Fruit fly (Drosophila melanogaster) whole organism, embryonic: ENCODE measurements around the gene Cpr30B.

ENCODE experiments used
- Abd-B ChIP-seq: fragments of 200-800 bp; sonication (Bioruptor generic); optimal IDR thresholded peaks from 2 replicates; lab custom pipeline; 2018; ENCODE audit warnings: missing biosample characterization, mild to moderate bottlenecking, missing genetic modification characterization, moderate library complexity
- C15 ChIP-seq: fragments of 200-800 bp; sonication (Bioruptor generic); IDR thresholded peaks from 3 replicates; pipeline ENCODE4 v1.3.6; 2022; ENCODE audit warnings: missing biosample characterization, missing genetic modification characterization
- CG1024 ChIP-seq: fragments of 200-800 bp; sonication (Bioruptor generic); IDR thresholded peaks from 2 replicates; pipeline ENCODE4 v1.3.6; 2022; ENCODE audit warnings: missing biosample characterization, missing genetic modification characterization
- CG10267 ChIP-seq: fragments of 200-800 bp; sonication (Bioruptor generic); optimal IDR thresholded peaks from 2 replicates; lab custom pipeline; 2018; ENCODE audit warnings: missing biosample characterization, mild to moderate bottlenecking, missing genetic modification characterization, moderate library complexity
- CG10321 ChIP-seq: fragments of 200-800 bp; sonication (Bioruptor generic); IDR thresholded peaks from 2 replicates; pipeline ENCODE4 v1.3.6; 2022; ENCODE audit warnings: missing biosample characterization, missing genetic modification characterization
- CG10565 ChIP-seq: fragments of 200-800 bp; sonication (Bioruptor generic); optimal IDR thresholded peaks from 3 replicates; lab custom pipeline; 2016; ENCODE audit warnings: missing biosample characterization, mild to moderate bottlenecking, missing genetic modification characterization
- CG11696 ChIP-seq: fragments of 200-800 bp; sonication (Bioruptor generic); IDR thresholded peaks from 2 replicates; pipeline ENCODE4 v1.3.6; 2022; ENCODE audit warnings: missing biosample characterization, missing genetic modification characterization
- CG14014 ChIP-seq: fragments of 200-800 bp; sonication (Bioruptor generic); IDR thresholded peaks from 2 replicates; pipeline ENCODE4 v1.3.6; 2022; ENCODE audit warnings: missing biosample characterization, missing genetic modification characterization
- CG15601 ChIP-seq: fragments of 200-800 bp; sonication (Bioruptor generic); optimal IDR thresholded peaks from 3 replicates; lab custom pipeline; 2019; ENCODE audit warnings: missing biosample characterization, mild to moderate bottlenecking, missing genetic modification characterization, moderate library complexity
- CG1603 ChIP-seq: fragments of 200-800 bp; sonication (Bioruptor generic); optimal IDR thresholded peaks from 2 replicates; lab custom pipeline; 2019; ENCODE audit warnings: missing biosample characterization, mild to moderate bottlenecking, missing genetic modification characterization, moderate library complexity
- CG18011 ChIP-seq: fragments of 200-800 bp; sonication (Bioruptor generic); optimal IDR thresholded peaks from 2 replicates; lab custom pipeline; 2017; ENCODE audit warnings: missing biosample characterization, missing genetic modification characterization, mild to moderate bottlenecking, moderate library complexity, missing genotype
- CG32767 ChIP-seq: fragments of 200-800 bp; sonication (Bioruptor generic); IDR thresholded peaks from 2 replicates; pipeline ENCODE4 v1.3.6; 2022; ENCODE audit warnings: missing biosample characterization, missing genetic modification characterization
- CG4707 ChIP-seq: fragments of 200-800 bp; sonication (Bioruptor generic); optimal IDR thresholded peaks from 2 replicates; lab custom pipeline; 2018; ENCODE audit warnings: missing biosample characterization, mild to moderate bottlenecking, missing genetic modification characterization, moderate library complexity
- CG5245 ChIP-seq: fragments of 200-800 bp; sonication (Bioruptor generic); optimal IDR thresholded peaks from 3 replicates; lab custom pipeline; 2016; ENCODE audit warnings: missing biosample characterization, missing genetic modification characterization
- CG6689 ChIP-seq: fragments of 200-800 bp; sonication (Bioruptor generic); IDR thresholded peaks from 2 replicates; pipeline ENCODE4 v1.3.6; 2022; ENCODE audit warnings: missing biosample characterization, missing genetic modification characterization
- CG7928 ChIP-seq: fragments of 200-800 bp; sonication (Bioruptor generic); optimal IDR thresholded peaks from 2 replicates; lab custom pipeline; 2017; ENCODE audit warnings: missing biosample characterization, mild to moderate bottlenecking, missing genetic modification characterization
- CG8290 ChIP-seq, 3 experiments: fragments of 200-800 bp; sonication (Bioruptor generic); optimal IDR thresholded peaks; 2 replicates each; lab custom pipeline; 2016 to 2019; ENCODE audit warnings: missing biosample characterization in 3 of 3, missing genetic modification characterization in 3 of 3, mild to moderate bottlenecking in 2 of 3, moderate library complexity in 1 of 3
- CG9876 ChIP-seq: fragments of 200-800 bp; sonication (Bioruptor generic); optimal IDR thresholded peaks from 2 replicates; lab custom pipeline; 2016; ENCODE audit warnings: missing biosample characterization, missing genetic modification characterization
- Camta ChIP-seq: fragments of 200-800 bp; sonication (Bioruptor generic); optimal IDR thresholded peaks from 2 replicates; lab custom pipeline; 2016; ENCODE audit warnings: missing biosample characterization, missing genetic modification characterization
- D ChIP-seq, 2 experiments: fragments of 200-800 bp in 1 of 2; fragments of >200 bp in 1 of 2; sonication (Bioruptor generic) in 1 of 2; optimal IDR thresholded peaks; 2 replicates in 1 of 2; 3 replicates in 1 of 2; lab custom pipeline; 2017; ENCODE audit warnings: mild to moderate bottlenecking in 1 of 2, missing biosample characterization in 1 of 2, missing genetic modification characterization in 1 of 2, missing genetic modification reagents in 1 of 2
- Dip2 ChIP-seq: fragments of 200-800 bp; sonication (Bioruptor generic); IDR thresholded peaks from 2 replicates; pipeline ENCODE4 v1.3.6; 2022; ENCODE audit warnings: missing biosample characterization, missing genetic modification characterization
- Ets65A ChIP-seq: fragments of 200-800 bp; sonication (Bioruptor generic); peaks from one replicate; lab custom pipeline; 2016; ENCODE audit warnings: missing biosample characterization, missing genetic modification characterization
- HLHmδ ChIP-seq: fragments of 200-800 bp; sonication (Bioruptor generic); optimal IDR thresholded peaks from 2 replicates; lab custom pipeline; 2018; ENCODE audit warnings: missing biosample characterization, mild to moderate bottlenecking, missing genetic modification characterization, moderate library complexity
- Hr51 ChIP-seq, 2 experiments: fragments of 200-800 bp; sonication (Bioruptor generic); optimal IDR thresholded peaks; 2 replicates in 1 of 2; 3 replicates in 1 of 2; lab custom pipeline; 2016 to 2018; ENCODE audit warnings: missing biosample characterization in 2 of 2, missing genetic modification characterization in 2 of 2, mild to moderate bottlenecking in 1 of 2, moderate library complexity in 1 of 2
- Hsf ChIP-seq: fragments of 200-800 bp; sonication (Bioruptor generic); optimal IDR thresholded peaks from 3 replicates; lab custom pipeline; 2016; ENCODE audit warnings: missing biosample characterization, missing genetic modification characterization
- Mes4 ChIP-seq: fragments of 200-800 bp; sonication (Bioruptor generic); optimal IDR thresholded peaks from 2 replicates; lab custom pipeline; 2016; ENCODE audit warnings: missing biosample characterization, missing genetic modification characterization
- Usf ChIP-seq: fragments of 200-800 bp; sonication (Bioruptor generic); optimal IDR thresholded peaks from 2 replicates; lab custom pipeline; 2017; ENCODE audit warnings: missing genotype, missing biosample characterization, missing genetic modification characterization
- ac ChIP-seq: fragments of 200-800 bp; sonication (Bioruptor generic); optimal IDR thresholded peaks from 3 replicates; lab custom pipeline; 2017; ENCODE audit warnings: missing biosample characterization, mild to moderate bottlenecking, missing genetic modification characterization
- bbx ChIP-seq: fragments of 200-800 bp; sonication (Bioruptor generic); IDR thresholded peaks from 2 replicates; pipeline ENCODE4 v1.3.6; 2022; ENCODE audit warnings: missing biosample characterization, missing genetic modification characterization; ENCODE audit not compliant: partially characterized antibody
- bowl ChIP-seq: fragments of 200-800 bp; sonication (Bioruptor generic); IDR thresholded peaks from 2 replicates; pipeline ENCODE4 v1.3.6; 2022; ENCODE audit warnings: missing biosample characterization, missing genetic modification characterization
- btn ChIP-seq: fragments of 200-800 bp; sonication (Bioruptor generic); optimal IDR thresholded peaks from 2 replicates; lab custom pipeline; 2016; ENCODE audit warnings: missing biosample characterization, missing genetic modification characterization
- cad ChIP-seq: fragments of >200 bp; optimal IDR thresholded peaks from 2 replicates; lab custom pipeline; 2017; ENCODE audit warnings: missing biosample characterization, missing genetic modification characterization
- caup ChIP-seq: fragments of 200-800 bp; sonication (Bioruptor generic); optimal IDR thresholded peaks from 3 replicates; lab custom pipeline; 2017; ENCODE audit warnings: missing biosample characterization, mild to moderate bottlenecking, missing genetic modification characterization, moderate library complexity; ENCODE audit not compliant: severe bottlenecking
- crol ChIP-seq: fragments of 200-800 bp; sonication (Bioruptor generic); IDR thresholded peaks from 2 replicates; pipeline ENCODE4 v1.3.6; 2022; ENCODE audit warnings: missing biosample characterization, missing genetic modification characterization
- eve ChIP-seq, 2 experiments: fragments of >200 bp; optimal IDR thresholded peaks; 2 replicates each; lab custom pipeline; 2017; ENCODE audit warnings: missing biosample characterization in 2 of 2, missing genetic modification characterization in 2 of 2
- exex ChIP-seq: fragments of 200-800 bp; sonication (Bioruptor generic); optimal IDR thresholded peaks from 4 replicates; lab custom pipeline; 2018; ENCODE audit warnings: missing biosample characterization, mild to moderate bottlenecking, missing genetic modification characterization, moderate library complexity
- h ChIP-seq: fragments of >200 bp; optimal IDR thresholded peaks from 2 replicates; lab custom pipeline; 2017
- ken ChIP-seq: fragments of 200-800 bp; sonication (Bioruptor generic); IDR thresholded peaks from 3 replicates; pipeline ENCODE4 v1.3.6; 2022; ENCODE audit warnings: missing biosample characterization, missing genetic modification characterization
- lmd ChIP-seq: fragments of 200-800 bp; sonication (Bioruptor generic); IDR thresholded peaks from 2 replicates; pipeline ENCODE4 v1.3.6; 2022; ENCODE audit warnings: missing biosample characterization, missing genetic modification characterization
- maf-S ChIP-seq: fragments of 200-800 bp; sonication (Bioruptor generic); optimal IDR thresholded peaks from 2 replicates; lab custom pipeline; 2016; ENCODE audit warnings: missing biosample characterization, missing genetic modification characterization
- ranshi ChIP-seq: fragments of 200-800 bp; sonication (Bioruptor generic); IDR thresholded peaks from 2 replicates; pipeline ENCODE4 v1.3.6; 2022; ENCODE audit warnings: missing biosample characterization, missing genetic modification characterization
- ro ChIP-seq: fragments of 200-800 bp; sonication (Bioruptor generic); IDR thresholded peaks from 2 replicates; pipeline ENCODE4 v1.3.6; 2022; ENCODE audit warnings: missing biosample characterization, missing genetic modification characterization
- salm ChIP-seq: fragments of 200-800 bp; sonication (Bioruptor generic); optimal IDR thresholded peaks from 2 replicates; lab custom pipeline; 2018; ENCODE audit warnings: missing biosample characterization, mild to moderate bottlenecking, missing genetic modification characterization
- scrt ChIP-seq: fragments of 200-800 bp; sonication (Bioruptor generic); optimal IDR thresholded peaks from 2 replicates; lab custom pipeline; 2018; ENCODE audit warnings: missing biosample characterization, mild to moderate bottlenecking, missing genetic modification characterization, moderate library complexity
- sisA ChIP-seq: fragments of 200-800 bp; sonication (Bioruptor generic); IDR thresholded peaks from 2 replicates; pipeline ENCODE4 v1.3.6; 2022; ENCODE audit warnings: missing biosample characterization, missing genetic modification characterization
- slbo ChIP-seq: fragments of 200-800 bp; sonication (Bioruptor generic); IDR thresholded peaks from 2 replicates; pipeline ENCODE4 v1.3.6; 2022; ENCODE audit warnings: missing biosample characterization, missing genetic modification characterization
- tna ChIP-seq: fragments of 200-800 bp; sonication (Bioruptor generic); IDR thresholded peaks from 2 replicates; pipeline ENCODE4 v1.3.6; 2022; ENCODE audit warnings: missing biosample characterization, missing genetic modification characterization; ENCODE audit not compliant: partially characterized antibody
- twi ChIP-seq: fragments of 200-800 bp; optimal IDR thresholded peaks from 2 replicates; lab custom pipeline; 2019; ENCODE audit warnings: missing biosample characterization, mild to moderate bottlenecking, missing genetic modification characterization, moderate library complexity
- wdn ChIP-seq: fragments of 200-800 bp; sonication (Bioruptor generic); IDR thresholded peaks from 2 replicates; pipeline ENCODE4 v1.3.6; 2022; ENCODE audit warnings: missing biosample characterization, missing genetic modification characterization
- zfh2 ChIP-seq: fragments of 200-800 bp; sonication (Bioruptor generic); optimal IDR thresholded peaks from 2 replicates; lab custom pipeline; 2016; ENCODE audit warnings: missing biosample characterization, missing genetic modification characterization

Cpr30B gene

dm6 chr2L:9576269-9576933, 33.7 kb downstream of the Cpr30B start, which contains the start of gene Mtpalpha (continued):
- no peak for TF ChIP-seq Usf (GFP tag; lab: Kevin White, UChicago)
- TF ChIP-seq maf-S (GFP tag; lab: Kevin White, UChicago), result no peak
- no peak for TF ChIP-seq ranshi (GFP tag; lab: Robert Waterston, UW)
- TF ChIP-seq bbx, result peak; percentile 12; the same call in 1 of the 2 replicates
- TF ChIP-seq wdn (GFP tag; lab: Robert Waterston, UW), result no peak
- TF ChIP-seq caup (GFP tag; lab: Kevin White, UChicago), result peak; percentile 26
- TF ChIP-seq CG1024 (GFP tag; lab: Robert Waterston, UW), result no peak
- TF ChIP-seq C15 (GFP tag; lab: Robert Waterston, UW), result no peak; the same call in 2 of the 3 replicates
- peak; percentile 41 for TF ChIP-seq sisA (GFP tag; lab: Robert Waterston, UW)
- TF ChIP-seq CG32767 (GFP tag; lab: Robert Waterston, UW), result no peak
- peak; percentile 96 for TF ChIP-seq CG8290 (GFP tag; optimal IDR thresholded peaks at IDR 0.05; lab: Kevin White, UChicago)
- no peak for TF ChIP-seq CG8290 (tag; optimal IDR thresholded peaks at IDR 0.05; lab: Kevin White, UChicago)
- TF ChIP-seq Dip2, result peak; percentile 98
- no peak; the same call in 1 of the 2 replicates for TF ChIP-seq bowl
- TF ChIP-seq btn (GFP tag; lab: Kevin White, UChicago), result no peak
- peak; percentile 9 for TF ChIP-seq zfh2 (GFP tag; lab: Kevin White, UChicago)
- TF ChIP-seq ro (GFP tag; lab: Robert Waterston, UW), result no peak
- no peak for TF ChIP-seq CG6689 (GFP tag; lab: Robert Waterston, UW)
- TF ChIP-seq salm (tag; lab: Kevin White, UChicago), result peak; percentile 6
- no peak for TF ChIP-seq CG7928 (GFP tag; lab: Kevin White, UChicago)
- peak; percentile 99 for TF ChIP-seq scrt (GFP tag; lab: Kevin White, UChicago)
- no peak for TF ChIP-seq Mes4 (GFP tag; lab: Kevin White, UChicago)
- peak; percentile 39 for TF ChIP-seq CG15601
- no peak for TF ChIP-seq CG10565 (GFP tag; lab: Kevin White, UChicago)
- TF ChIP-seq h (lab: Kevin White, UChicago), result no peak
- peak; percentile 52; the same call in 2 of the 3 replicates for TF ChIP-seq ken (GFP tag; lab: Robert Waterston, UW)
- peak; percentile 42 for TF ChIP-seq Hsf (GFP tag; lab: Kevin White, UChicago)
- TF ChIP-seq slbo (GFP tag; lab: Robert Waterston, UW), result peak; percentile 63; the same call in 1 of the 2 replicates
- TF ChIP-seq ac, result no peak
- TF ChIP-seq CG10321 (GFP tag; lab: Robert Waterston, UW), result no peak
- TF ChIP-seq CG9876, result peak; percentile 42
- TF ChIP-seq cad (GFP tag; lab: Kevin White, UChicago), result no peak
- TF ChIP-seq twi (tag; lab: Kevin White, UChicago), result no peak
- TF ChIP-seq exex, result no peak
- TF ChIP-seq CG18011 (GFP tag; lab: Kevin White, UChicago), result no peak
- TF ChIP-seq HLHmδ (GFP tag; lab: Kevin White, UChicago), result no peak
- peak; percentile 50 for TF ChIP-seq CG5245
- TF ChIP-seq Ets65A (GFP tag; lab: Kevin White, UChicago), result peak; percentile 58
- peak; percentile 12 for TF ChIP-seq CG4707 (GFP tag; lab: Kevin White, UChicago)
- TF ChIP-seq CG1603 (tag; lab: Kevin White, UChicago), result no peak
- TF ChIP-seq CG11696 (GFP tag; lab: Robert Waterston, UW), result no peak
- TF ChIP-seq CG10267 (tag; lab: Kevin White, UChicago), result peak; percentile 67
- TF ChIP-seq crol (GFP tag; lab: Robert Waterston, UW), result no peak
- TF ChIP-seq lmd (GFP tag; lab: Robert Waterston, UW), result peak; percentile 33; the same call in 1 of the 2 replicates
- TF ChIP-seq eve (GFP tag; optimal IDR thresholded peaks at IDR 0.05; lab: Kevin White, UChicago), result no peak
- TF ChIP-seq Hr51 (GFP tag; optimal IDR thresholded peaks at IDR 0.05; lab: Kevin White, UChicago), result no peak
- TF ChIP-seq Abd-B (GFP tag; lab: Kevin White, UChicago), result no peak
- TF ChIP-seq D (optimal IDR thresholded peaks at IDR 0.05; lab: Kevin White, UChicago), result no peak
- TF ChIP-seq D (GFP tag; optimal IDR thresholded peaks at IDR 0.05; lab: Kevin White, UChicago), result no peak
- no peak; the same call in 1 of the 2 replicates for TF ChIP-seq tna (GFP tag; lab: Robert Waterston, UW)
- no peak for TF ChIP-seq CG14014 (GFP tag; lab: Robert Waterston, UW)
- TF ChIP-seq Camta (GFP tag; lab: Kevin White, UChicago), result no peak
